Worm (Caenorhabditis elegans) whole organism, L4/young adult: ENCODE results near the gene mib-1.

Experiments
- W03F9.2 ChIP-seq: fragments of 150-350 bp; optimal IDR thresholded peaks from 2 replicates; lab custom pipeline; 2014; ENCODE audit warnings: missing biosample characterization, missing genetic modification characterization
- dao-5 ChIP-seq: sonication (generic microtip); optimal IDR thresholded peaks from 2 replicates; lab custom pipeline; 2016; ENCODE audit warnings: missing genotype, missing genetic modification characterization, moderate library complexity, missing compliant biosample characterization
- him-1 ChIP-seq: sonication (generic microtip); optimal IDR thresholded peaks from 2 replicates; lab custom pipeline; 2016; ENCODE audit warnings: missing genotype, missing genetic modification reagents, missing genetic modification characterization, missing compliant biosample characterization

mib-1 gene

ce11 chrIII:11244820-11245219 lies 45.7 kb downstream of the mib-1 start, which contains the start of gene rsks-1:
Gene rsks-1, plus strand, starts transcription at chrIII:11245120.
- TF ChIP-seq W03F9.2 (tag; lab: Kevin White, UChicago) = no peak
- TF ChIP-seq dao-5 (tag; lab: Kevin White, UChicago) = no peak
- no peak for TF ChIP-seq him-1

ce11 chrIII:11244338-11244737 lies 46.1 kb downstream of the mib-1 start:
- no peak for TF ChIP-seq dao-5 (tag; lab: Kevin White, UChicago)
- TF ChIP-seq W03F9.2 (tag; lab: Kevin White, UChicago) = no peak
- TF ChIP-seq him-1 = no peak

ce11 chrIII:11243421-11243820 lies 47.1 kb downstream of the mib-1 start:
- TF ChIP-seq W03F9.2 (tag; lab: Kevin White, UChicago) = peak; percentile 4
- no peak for TF ChIP-seq dao-5 (tag; lab: Kevin White, UChicago)

DNA sequence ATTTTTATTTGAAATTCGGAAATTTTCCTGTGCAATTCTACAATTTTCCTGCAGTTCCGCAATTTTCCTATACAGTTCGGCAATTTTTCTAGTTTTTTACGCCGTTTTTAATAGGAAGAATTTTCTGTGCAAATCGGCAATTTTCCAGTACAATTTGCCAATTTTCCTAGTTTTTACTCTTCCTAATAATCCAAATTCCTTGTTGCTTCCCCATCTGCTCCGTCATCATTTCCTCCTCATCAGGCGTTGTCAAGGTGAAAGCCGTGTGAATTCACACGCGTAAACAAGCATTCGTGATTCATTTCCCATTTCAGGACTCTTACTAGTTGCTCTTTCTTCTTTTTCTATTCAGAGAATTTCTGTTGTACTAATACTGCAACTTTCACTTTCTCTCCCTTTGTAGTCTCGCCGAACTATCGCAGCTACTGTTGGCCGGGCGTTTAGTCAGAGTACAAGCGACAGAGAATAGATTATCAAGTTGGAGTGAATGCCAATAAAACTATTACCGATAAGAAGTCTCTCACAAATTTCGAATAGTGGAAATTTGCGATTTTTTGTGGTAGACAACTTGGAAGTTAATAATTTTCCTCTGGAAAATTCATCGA lies 48.8 kb downstream of the mib-1 start:
- TF ChIP-seq him-1 (no peak), dao-5 (tag; lab: Kevin White, UChicago) (no peak), W03F9.2 (tag; lab: Kevin White, UChicago) (no peak)

DNA sequence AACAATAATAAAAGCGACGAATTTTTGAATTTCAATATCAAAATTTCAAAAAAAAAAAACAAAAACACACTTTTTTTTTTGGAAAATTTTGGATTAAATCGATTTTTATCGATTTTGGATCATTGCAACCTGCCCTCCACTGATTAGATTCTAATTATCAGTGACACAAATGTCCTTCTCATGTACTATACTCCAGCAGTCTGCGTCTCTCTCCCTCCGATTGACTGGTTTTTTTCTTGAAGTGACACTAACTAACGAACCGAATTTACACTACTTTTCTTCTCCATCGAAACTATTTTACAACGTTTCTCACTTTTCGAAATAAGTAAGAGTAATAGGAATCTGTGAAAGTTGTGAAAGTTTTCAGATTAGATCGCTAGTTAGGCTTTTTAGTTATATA lies 49.7 kb downstream of the mib-1 start:
- no peak for TF ChIP-seq dao-5 (tag; lab: Kevin White, UChicago)
- no peak for TF ChIP-seq him-1
- TF ChIP-seq W03F9.2 (tag; lab: Kevin White, UChicago) = no peak

DNA sequence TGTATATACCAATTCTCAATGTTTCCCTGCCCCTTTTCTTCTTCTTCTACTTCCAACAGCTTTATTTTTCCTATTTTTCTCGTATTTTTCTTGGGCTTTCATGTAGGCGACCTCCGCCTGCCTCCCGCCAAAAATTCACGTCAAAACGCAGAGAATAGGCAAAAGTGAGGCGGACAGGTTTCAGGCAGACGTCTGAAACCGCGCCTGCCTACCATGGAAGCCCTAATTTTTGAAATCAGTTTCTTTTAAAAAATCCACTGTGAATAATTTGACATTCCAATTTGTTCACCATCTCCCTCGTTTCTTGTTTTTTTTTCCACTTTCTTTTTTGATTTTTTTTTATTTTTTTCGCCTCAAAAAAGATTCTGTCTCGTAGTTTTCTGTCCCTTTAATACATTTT lies 51.7 kb downstream of the mib-1 start:
- TF ChIP-seq him-1 (no peak), W03F9.2 (tag; lab: Kevin White, UChicago) (no peak), dao-5 (tag; lab: Kevin White, UChicago) (no peak)

DNA sequence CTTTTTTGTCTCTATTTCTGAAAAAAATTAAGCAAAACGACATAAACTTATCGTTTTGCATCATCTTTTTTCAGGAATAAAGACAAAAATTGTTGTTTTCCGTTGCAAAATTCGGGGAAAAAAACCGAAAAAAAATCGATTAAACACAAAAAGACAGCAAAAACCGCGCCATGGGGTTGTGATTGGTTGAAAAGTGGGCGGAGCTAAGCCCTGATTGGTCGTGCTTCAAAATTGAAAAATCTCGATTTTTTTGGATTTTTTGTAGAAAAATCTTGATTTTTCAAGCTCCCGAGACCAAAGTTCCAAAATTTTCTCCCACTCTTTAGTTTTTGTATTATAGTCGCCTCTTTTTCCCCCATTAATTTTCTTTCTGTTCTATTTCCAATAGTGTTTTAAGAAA lies 52.2 kb downstream of the mib-1 start:
- TF ChIP-seq him-1 = no peak
- no peak for TF ChIP-seq dao-5 (tag; lab: Kevin White, UChicago)
- TF ChIP-seq W03F9.2 (tag; lab: Kevin White, UChicago) = no peak

DNA sequence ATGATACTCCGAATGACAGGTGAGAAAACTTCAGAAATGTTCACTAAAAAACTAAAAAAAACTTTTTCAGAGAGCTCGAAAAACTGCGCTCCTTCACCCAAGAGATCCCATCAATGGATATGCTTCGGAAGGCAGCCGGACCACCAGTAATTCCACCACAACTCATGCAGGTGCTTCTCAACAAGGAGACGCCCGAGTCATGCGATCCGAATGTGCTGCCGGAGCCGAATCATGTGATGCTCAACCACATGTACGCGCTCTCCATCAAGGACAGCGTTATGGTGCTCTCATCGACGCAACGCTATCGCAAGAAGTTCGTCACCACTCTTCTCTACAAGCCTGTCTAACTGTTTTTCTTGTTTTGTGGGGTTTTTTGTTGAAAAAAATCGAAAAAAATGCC lies 52.7 kb downstream of the mib-1 start:
- TF ChIP-seq dao-5 (tag; lab: Kevin White, UChicago) (no peak), W03F9.2 (tag; lab: Kevin White, UChicago) (no peak), him-1 (no peak)

DNA sequence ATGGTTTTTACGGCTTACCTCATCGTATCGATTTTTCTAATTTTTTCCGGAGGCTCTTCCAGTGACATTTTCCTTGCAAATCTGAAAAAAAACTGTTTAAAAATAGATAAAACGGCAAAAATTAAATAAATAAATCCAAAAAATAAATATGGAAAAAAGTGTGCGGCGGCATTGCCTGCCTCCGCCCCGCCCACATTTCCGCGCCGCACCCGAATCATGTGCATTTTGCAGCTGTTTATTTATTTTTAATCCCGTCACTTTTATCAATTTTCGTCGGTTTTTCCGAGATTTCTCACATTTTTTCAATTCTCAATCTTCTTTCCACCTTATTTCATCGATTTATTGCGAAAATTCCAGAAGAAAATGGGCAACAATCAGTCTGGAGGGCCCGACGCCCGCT lies 53.7 kb downstream of the mib-1 start, which contains the start of the genes Y47D3A.14 and aakb-2:
Y47D3A.14 (minus strand) TSS at position 81 of the 400 bp plus-strand sequence.
aakb-2 (plus strand) TSS at position 356 of the 400 bp plus-strand sequence.
- TF ChIP-seq him-1 (no peak), W03F9.2 (tag; lab: Kevin White, UChicago) (peak; percentile 41), dao-5 (tag; lab: Kevin White, UChicago) (no peak)
